Fruit fly (Drosophila melanogaster): ENCODE data around the gene GstD1.

- TF ChIP-seq CG8478 (optimal IDR thresholded peaks at IDR 0.05) (no peak), pan (optimal IDR thresholded peaks at IDR 0.05) (no peak), Dll (optimal IDR thresholded peaks at IDR 0.05) (no peak)
Observed at dm6 chr3R:12344914-12345549, 24.0 kb downstream of the GstD1 start.
